Fruit fly (Drosophila melanogaster) whole organism, adult: ENCODE data around the gene Cadps.

Experiments used
- CG11617 ChIP-seq: fragments of 200-800 bp; sonication (Bioruptor generic); optimal IDR thresholded peaks from 2 replicates; lab custom pipeline; 2017; ENCODE audit warnings: mild to moderate bottlenecking, missing biosample characterization, missing genetic modification reagents, missing genetic modification characterization
- CG33017 ChIP-seq: fragments of 200-800 bp; sonication (Bioruptor generic); optimal IDR thresholded peaks from 2 replicates; lab custom pipeline; 2018; ENCODE audit warnings: missing biosample characterization, mild to moderate bottlenecking, missing genetic modification characterization, moderate library complexity
- CG7101 ChIP-seq: fragments of 200-800 bp; sonication (Bioruptor generic); optimal IDR thresholded peaks from 2 replicates; lab custom pipeline; 2018; ENCODE audit warnings: missing biosample characterization, mild to moderate bottlenecking, missing genetic modification characterization, moderate library complexity
- Crg-1 ChIP-seq: fragments of 200-800 bp; sonication (Bioruptor generic); optimal IDR thresholded peaks from 2 replicates; lab custom pipeline; 2016; ENCODE audit warnings: missing biosample characterization, missing genetic modification characterization
- Hr96 ChIP-seq: fragments of 200-800 bp; sonication (Bioruptor generic); optimal IDR thresholded peaks from 2 replicates; lab custom pipeline; 2016; ENCODE audit warnings: missing biosample characterization, missing genetic modification characterization
- cic ChIP-seq: fragments of 200-800 bp; sonication (Bioruptor generic); optimal IDR thresholded peaks from 2 replicates; lab custom pipeline; 2017; ENCODE audit warnings: missing biosample characterization, mild to moderate bottlenecking, missing genetic modification characterization, moderate library complexity
- pad ChIP-seq: fragments of 200-800 bp; sonication (Bioruptor generic); optimal IDR thresholded peaks from 3 replicates; lab custom pipeline; 2017; ENCODE audit warnings: missing biosample characterization, missing genetic modification characterization, mild to moderate bottlenecking, moderate library complexity, missing genetic modification reagents

- TF ChIP-seq CG11617 (GFP tag; lab: Kevin White, UChicago) (no peak), CG33017 (tag; lab: Kevin White, UChicago) (no peak), Crg-1 (GFP tag; lab: Kevin White, UChicago) (no peak), Hr96 (GFP tag; lab: Kevin White, UChicago) (no peak), cic (GFP tag; lab: Kevin White, UChicago) (no peak), CG7101 (no peak), pad (GFP tag; lab: Kevin White, UChicago) (no peak)
Measured at dm6 chr4:1225185-1225584, 5.5 kb upstream of the Cadps start.
